Worm (Caenorhabditis elegans) whole organism, L1 larva: Measurements from ENCODE around the gene srd-35.

Experiments used
- C04F5.9 ChIP-seq: sonication (generic microtip); optimal IDR thresholded peaks from 2 replicates; lab custom pipeline; 2016; ENCODE audit warnings: missing genetic modification characterization, missing compliant biosample characterization
- blmp-1 ChIP-seq: fragments of 150-350 bp; optimal IDR thresholded peaks from 2 replicates; lab custom pipeline; 2014; ENCODE audit warnings: missing biosample characterization, missing genetic modification characterization
- ceh-8 ChIP-seq: fragments of 200-800 bp; sonication (Bioruptor generic); optimal IDR thresholded peaks from 2 replicates; lab custom pipeline; 2018; ENCODE audit warnings: mild to moderate bottlenecking, missing genetic modification characterization, moderate library complexity, missing compliant biosample characterization
- dpl-1 ChIP-seq, 3 experiments: fragments of 150-350 bp in 2 of 3; sonication (generic microtip) in 1 of 3; optimal IDR thresholded peaks; 2 replicates each; lab custom pipeline; 2014 to 2017; ENCODE audit warnings: missing biosample characterization in 3 of 3, missing genetic modification characterization in 3 of 3, missing genetic modification reagents in 3 of 3
- efl-1 ChIP-seq, 4 experiments: fragments of 150-350 bp; optimal IDR thresholded peaks in 3 of 4; peaks in 1 of 4; 1 replicate in 1 of 4; 2 replicates in 3 of 4; lab custom pipeline; 2014; ENCODE audit warnings: missing biosample characterization in 2 of 4, missing genetic modification characterization in 2 of 4, missing genetic modification reagents in 2 of 4
- efl-3 ChIP-seq: fragments of 200-800 bp; sonication (Bioruptor generic); optimal IDR thresholded peaks from 2 replicates; lab custom pipeline; 2018; ENCODE audit warnings: mild to moderate bottlenecking, missing genetic modification characterization, missing compliant biosample characterization
- elt-2 ChIP-seq: sonication (generic microtip); optimal IDR thresholded peaks from 2 replicates; lab custom pipeline; 2016; ENCODE audit warnings: missing genetic modification characterization, mild to moderate bottlenecking, inconsistent platforms, missing compliant biosample characterization, missing genetic modification reagents
- elt-3 ChIP-seq, 6 experiments: fragments of 150-350 bp in 1 of 6; sonication (generic microtip); optimal IDR thresholded peaks; 2 replicates each; lab custom pipeline; 2017 to 2018; ENCODE audit warnings: missing biosample characterization in 6 of 6, missing genetic modification characterization in 6 of 6, inconsistent platforms in 1 of 6
- ets-5 ChIP-seq: fragments of 200-800 bp; sonication (Bioruptor generic); IDR thresholded peaks from 2 replicates; pipeline ENCODE4 v1.3.6; 2022; ENCODE audit warnings: missing genetic modification characterization, missing compliant biosample characterization
- fkh-4 ChIP-seq: sonication (generic microtip); optimal IDR thresholded peaks from 2 replicates; lab custom pipeline; 2016; ENCODE audit warnings: missing compliant biosample characterization, missing genetic modification characterization, borderline replicate concordance
- fkh-8 ChIP-seq: sonication (generic microtip); optimal IDR thresholded peaks from 2 replicates; lab custom pipeline; 2016; ENCODE audit warnings: mild to moderate bottlenecking, missing genetic modification characterization, missing compliant biosample characterization
- fos-1 ChIP-seq: fragments of 150-350 bp; optimal IDR thresholded peaks from 2 replicates; lab custom pipeline; 2014; ENCODE audit warnings: missing biosample characterization, missing genetic modification characterization
- hlh-17 ChIP-seq: fragments of 200-800 bp; sonication (Bioruptor generic); optimal IDR thresholded peaks from 2 replicates; lab custom pipeline; 2018; ENCODE audit warnings: missing genetic modification characterization, mild to moderate bottlenecking, missing compliant biosample characterization, moderate library complexity, borderline replicate concordance
- jun-1 ChIP-seq: fragments of 150-350 bp; optimal IDR thresholded peaks from 2 replicates; lab custom pipeline; 2014; ENCODE audit warnings: missing biosample characterization, missing genetic modification reagents, missing genetic modification characterization
- lin-13 ChIP-seq: fragments of 150-350 bp; optimal IDR thresholded peaks from 2 replicates; lab custom pipeline; 2014; ENCODE audit warnings: missing biosample characterization, missing genetic modification reagents, missing genetic modification characterization
- lin-35 ChIP-seq, 2 experiments: fragments of 150-350 bp; optimal IDR thresholded peaks; 2 replicates each; lab custom pipeline; 2014; ENCODE audit warnings: missing biosample characterization in 2 of 2, missing genetic modification characterization in 2 of 2, missing genetic modification reagents in 2 of 2
- lir-3 ChIP-seq: sonication (generic microtip); optimal IDR thresholded peaks from 2 replicates; lab custom pipeline; 2016; ENCODE audit warnings: mild to moderate bottlenecking, missing genetic modification characterization, moderate library complexity, missing compliant biosample characterization; ENCODE audit not compliant: poor library complexity
- mef-2 ChIP-seq: fragments of 150-350 bp; optimal IDR thresholded peaks from 2 replicates; lab custom pipeline; 2014; ENCODE audit warnings: missing biosample characterization, missing genetic modification characterization
- nhr-20 ChIP-seq: sonication (generic microtip); optimal IDR thresholded peaks from 2 replicates; lab custom pipeline; 2016; ENCODE audit warnings: mild to moderate bottlenecking, missing genetic modification characterization, missing compliant biosample characterization
- nhr-77 ChIP-seq: fragments of 150-350 bp; optimal IDR thresholded peaks from 2 replicates; lab custom pipeline; 2014; ENCODE audit warnings: missing biosample characterization, missing genetic modification characterization
- nhr-85 ChIP-seq: sonication (generic microtip); peaks from one replicate; lab custom pipeline; 2016; ENCODE audit warnings: missing genetic modification characterization, inconsistent platforms, missing compliant biosample characterization
- pax-3 ChIP-seq: fragments of 200-800 bp; sonication (Bioruptor generic); optimal IDR thresholded peaks from 2 replicates; lab custom pipeline; 2018; ENCODE audit warnings: mild to moderate bottlenecking, missing genetic modification characterization, moderate library complexity, missing compliant biosample characterization
- pqm-1 ChIP-seq: sonication (generic microtip); optimal IDR thresholded peaks from 3 replicates; lab custom pipeline; 2017; ENCODE audit warnings: missing biosample characterization, missing genetic modification characterization
- sptf-1 ChIP-seq: fragments of 150-350 bp; optimal IDR thresholded peaks from 2 replicates; lab custom pipeline; 2014; ENCODE audit warnings: missing biosample characterization, missing genetic modification characterization
- sup-37 ChIP-seq: fragments of 200-800 bp; sonication (Bioruptor generic); optimal IDR thresholded peaks from 2 replicates; lab custom pipeline; 2018; ENCODE audit warnings: mild to moderate bottlenecking, missing genetic modification characterization, missing compliant biosample characterization
- unc-62 ChIP-seq: fragments of 150-350 bp; optimal IDR thresholded peaks from 2 replicates; lab custom pipeline; 2014; ENCODE audit warnings: missing biosample characterization, missing genetic modification reagents, missing genetic modification characterization
- unc-98 ChIP-seq: fragments of 200-800 bp; sonication (Bioruptor generic); IDR thresholded peaks from 2 replicates; pipeline ENCODE4 v1.3.6; 2022; ENCODE audit warnings: missing genetic modification characterization, missing compliant biosample characterization
- zag-1 ChIP-seq: fragments of 150-350 bp; optimal IDR thresholded peaks from 2 replicates; lab custom pipeline; 2014; ENCODE audit warnings: missing biosample characterization, missing genetic modification characterization

Gene srd-35

DNA sequence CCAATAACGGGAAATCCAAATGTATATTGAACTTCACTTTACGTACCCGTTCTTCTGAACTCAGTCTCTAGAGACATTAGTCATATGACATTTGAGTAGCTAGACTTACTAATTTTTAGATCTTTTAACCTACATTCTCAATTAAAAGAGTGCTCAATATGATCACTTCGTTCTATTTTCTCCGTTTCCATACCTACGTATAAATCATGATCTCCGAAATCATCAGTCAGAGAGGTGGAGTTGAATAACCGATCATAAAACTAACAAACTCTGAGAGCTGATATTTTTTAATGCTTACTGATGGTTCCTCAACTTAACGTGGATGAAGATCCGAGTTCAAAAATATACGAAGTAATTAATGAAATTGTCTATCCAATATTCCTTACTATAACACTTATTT is at the start of gene srd-35:
Gene srd-35, plus strand, starts transcription at position 301 of the 400 bp plus-strand sequence.
- TF ChIP-seq nhr-20 (tag; lab: Kevin White, UChicago) (no peak), ceh-8 (peak; percentile 23)

DNA sequence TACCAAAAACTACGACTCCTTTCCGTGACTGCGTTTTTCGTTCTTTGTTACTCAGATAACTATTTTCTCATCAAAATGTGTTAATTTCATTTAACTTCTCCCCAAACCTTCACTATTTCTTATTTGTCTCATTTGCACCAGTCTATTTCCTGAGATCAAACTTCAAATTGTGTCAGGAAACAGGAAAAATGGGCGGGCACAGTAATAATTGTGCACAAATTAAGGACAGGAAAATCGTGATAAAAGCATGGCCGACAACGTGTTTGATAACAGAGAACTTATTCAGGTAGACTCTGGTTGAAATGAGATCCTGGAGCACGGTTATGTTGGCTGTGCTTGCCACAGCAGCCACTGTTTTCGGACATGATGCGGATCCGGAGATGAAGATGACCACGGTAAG is 44.5 kb upstream of the srd-35 start, which contains the start of gene lipl-1:
Gene lipl-1, plus strand, starts transcription at position 282 of the 400 bp plus-strand sequence.
- TF ChIP-seq efl-1 (optimal IDR thresholded peaks at IDR 0.05; lab: Kevin White, UChicago): no peak
- no peak for TF ChIP-seq efl-1 (GFP tag; optimal IDR thresholded peaks at IDR 0.05 in 1 of 2; lab: Kevin White, UChicago)
- no peak for TF ChIP-seq lin-13
- no peak for TF ChIP-seq C04F5.9 (tag; lab: Kevin White, UChicago)
- TF ChIP-seq ets-5 (GFP tag; lab: Robert Waterston, UW): no peak

DNA sequence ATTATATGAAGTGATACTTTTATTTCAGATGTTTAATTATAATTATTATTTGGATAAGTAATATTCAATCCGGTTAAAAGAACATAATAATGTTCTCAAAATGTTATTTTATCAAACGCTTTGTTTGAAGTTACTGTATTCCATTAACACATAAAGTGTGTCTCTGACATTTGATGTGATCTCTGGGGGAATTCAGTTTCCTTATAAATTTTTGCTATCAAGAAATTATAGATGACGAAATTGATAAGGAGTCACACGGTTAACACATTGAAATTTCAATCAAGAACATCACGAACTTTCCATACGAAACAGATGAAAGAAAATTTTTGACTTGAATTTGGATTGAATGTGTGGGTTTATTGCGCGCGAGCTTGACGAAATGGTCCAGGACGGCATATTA is 42.5 kb upstream of the srd-35 start:
- TF ChIP-seq pax-3 (peak; percentile 15), efl-3 (no peak), sup-37 (no peak), unc-98 (GFP tag; lab: Robert Waterston, UW) (no peak), hlh-17 (no peak), fkh-8 (no peak), pqm-1 (tag; lab: Kevin White, UChicago) (no peak), lin-35 (GFP tag; optimal IDR thresholded peaks at IDR 0.05; lab: Kevin White, UChicago) (peak in 1 of 2 experiments; percentile 26), zag-1 (tag; lab: Kevin White, UChicago) (no peak), unc-62 (GFP tag; lab: Kevin White, UChicago) (no peak), nhr-77 (tag; lab: Kevin White, UChicago) (no peak), elt-2 (tag; lab: Kevin White, UChicago) (peak; percentile 74), efl-1 (optimal IDR thresholded peaks at IDR 0.05; lab: Kevin White, UChicago) (no peak), efl-1 (GFP tag; optimal IDR thresholded peaks at IDR 0.05 in 1 of 2; lab: Kevin White, UChicago) (no peak), dpl-1 (GFP tag; optimal IDR thresholded peaks at IDR 0.05; lab: Kevin White, UChicago) (no peak), sptf-1 (tag; lab: Kevin White, UChicago) (no peak), elt-3 (tag; optimal IDR thresholded peaks at IDR 0.05; lab: Kevin White, UChicago) (no peak), nhr-20 (tag; lab: Kevin White, UChicago) (peak; percentile 15), mef-2 (tag; lab: Kevin White, UChicago) (no peak), nhr-85 (tag; lab: Kevin White, UChicago) (no peak), lir-3 (tag; lab: Kevin White, UChicago) (no peak)

- TF ChIP-seq nhr-20 (tag; lab: Kevin White, UChicago) (peak; percentile 14), jun-1 (tag; lab: Kevin White, UChicago) (no peak), lin-35 (GFP tag; optimal IDR thresholded peaks at IDR 0.05; lab: Kevin White, UChicago) (no peak)
- TF ChIP-seq, all 84 proteins: peak for 1
These were observed 41.9 kb upstream of the srd-35 start, which contains the start of gene dhrs-4 for ce11 chrV:12922308-12922707. Gene dhrs-4 (plus strand): TSS chrV:12922608.

DNA sequence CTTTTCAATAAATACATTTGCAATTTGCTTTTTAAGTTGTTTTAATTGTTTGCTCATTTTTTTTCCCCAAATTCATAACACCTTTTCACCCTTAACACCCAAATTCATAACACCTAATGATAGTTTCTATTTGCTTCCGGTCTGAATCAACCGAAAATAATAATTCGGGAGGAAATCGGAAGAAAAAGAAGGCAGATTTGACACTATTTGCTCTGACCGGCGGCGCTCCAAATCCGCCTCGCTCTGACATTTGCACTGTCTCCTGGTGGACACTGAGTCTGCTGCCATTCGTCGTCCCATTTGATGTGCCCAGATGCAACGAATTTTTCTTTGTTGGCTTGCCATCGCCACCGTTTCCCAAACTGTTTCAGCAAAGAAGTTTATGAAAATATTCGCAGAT is 40.0 kb upstream of the srd-35 start, which contains the start of gene pqn-67:
Gene pqn-67, plus strand, starts transcription at position 301 of the 400 bp plus-strand sequence.
- TF ChIP-seq fkh-4 (tag; lab: Kevin White, UChicago) (no peak), efl-1 (optimal IDR thresholded peaks at IDR 0.05; lab: Kevin White, UChicago) (no peak), efl-1 (GFP tag; optimal IDR thresholded peaks at IDR 0.05 in 1 of 2; lab: Kevin White, UChicago) (peak in 1 of 2 experiments; percentile 12)

ce11 chrV:12928929-12929532 is 35.1 kb upstream of the srd-35 start, which contains the start of gene T16G1.2:
Gene T16G1.2 (plus strand): TSS chrV:12929482.
- peak; percentile 97 for TF ChIP-seq blmp-1 (tag; lab: Kevin White, UChicago)
- TF ChIP-seq fos-1: no peak
